Worm (Caenorhabditis elegans): Measurements from ENCODE around the gene mob-4.

DNA sequence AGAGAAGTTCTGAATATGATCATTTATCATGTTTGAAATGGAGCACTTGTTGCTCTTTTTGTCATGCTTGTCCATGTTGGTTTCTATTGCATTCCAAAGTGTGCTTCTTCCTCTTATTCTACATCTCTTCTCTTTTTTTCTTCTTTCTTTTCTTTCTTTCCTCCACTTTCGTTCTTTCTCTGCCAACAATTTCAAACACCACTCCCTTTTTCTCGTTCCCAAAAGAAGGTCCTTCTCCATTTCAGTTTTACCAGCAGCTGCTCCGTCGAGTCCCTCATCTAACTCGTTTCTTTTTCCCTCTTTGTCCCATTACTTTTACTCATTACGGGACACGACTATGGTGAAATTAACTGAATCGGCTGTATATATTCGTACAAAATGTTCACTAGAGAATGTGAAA is 30.0 kb downstream of the mob-4 start, which contains the start of gene F09G8.5:
- TF ChIP-seq dpl-1 (GFP tag; optimal IDR thresholded peaks at IDR 0.05): no peak
- TF ChIP-seq madf-6 (GFP tag; IDR thresholded peaks at IDR 0.05): no peak
